Fruit fly (Drosophila melanogaster): ENCODE measurements around the gene CG5080.

CG5080 gene

dm6 chr2L:1112641-1113040 is 51.0 kb downstream of the CG5080 start, which contains the start of gene CG14340:
Gene CG14340 (plus strand): TSS chr2L:1112941.
- TF ChIP-seq CG17806 (tag; optimal IDR thresholded peaks at IDR 0.05), result no peak
- TF ChIP-seq D1 (tag; optimal IDR thresholded peaks at IDR 0.05), result no peak
- no peak for TF ChIP-seq CG15710 (tag; optimal IDR thresholded peaks at IDR 0.05)
- no peak for TF ChIP-seq fd96Ca (GFP tag; IDR thresholded peaks at IDR 0.05)
- TF ChIP-seq Pif1A (GFP tag; optimal IDR thresholded peaks at IDR 0.05), result no peak
- TF ChIP-seq CG34367 (tag; optimal IDR thresholded peaks at IDR 0.05), result no peak
- no peak for TF ChIP-seq CG12605 (GFP tag; IDR thresholded peaks at IDR 0.05)
- no peak for TF ChIP-seq Pif1B (GFP tag; optimal IDR thresholded peaks at IDR 0.05)
- TF ChIP-seq CG10348 (GFP tag; IDR thresholded peaks at IDR 0.05), result no peak
- TF ChIP-seq CG8159 (tag; optimal IDR thresholded peaks at IDR 0.05), result no peak
